Worm (Caenorhabditis elegans): ENCODE measurements around the gene R52.6.
"Not testable (repeated sequence)": the region's sequence is repeated elsewhere in the genome, so short reads cannot be mapped to it uniquely, and the experiment has no call there.

The R52.6 gene

ce11 chrII:2076467-2076866 lies 36.4 kb downstream of the R52.6 start:
- TF ChIP-seq nhr-77 (tag; optimal IDR thresholded peaks at IDR 0.05) (no peak), ama-1 (optimal IDR thresholded peaks at IDR 0.05) (no peak), blmp-1 (tag; optimal IDR thresholded peaks at IDR 0.05; ENCODE audit: insufficient read depth) (no peak), nhr-23 (tag; optimal IDR thresholded peaks at IDR 0.05) (no peak), ZK546.5 (tag; optimal IDR thresholded peaks at IDR 0.05) (no peak), unc-55 (GFP tag; optimal IDR thresholded peaks at IDR 0.05) (no peak), nhr-25 (tag; optimal IDR thresholded peaks at IDR 0.05) (no peak), skn-1 (tag; optimal IDR thresholded peaks at IDR 0.05) (no peak)

ce11 chrII:2075513-2075912 lies 37.3 kb downstream of the R52.6 start, which contains the start of gene F07E5.8:
Gene F07E5.8 (minus strand): TSS chrII:2075613.
- TF ChIP-seq gmeb-1 (tag; optimal IDR thresholded peaks at IDR 0.05) = no peak
- no peak for TF ChIP-seq blmp-1 (tag; optimal IDR thresholded peaks at IDR 0.05; ENCODE audit: insufficient read depth)
- no peak for TF ChIP-seq sma-3 (GFP tag; optimal IDR thresholded peaks at IDR 0.05)
- TF ChIP-seq ceh-82 (tag; optimal IDR thresholded peaks at IDR 0.05) = no peak
- TF ChIP-seq zag-1 (tag; optimal IDR thresholded peaks at IDR 0.05) = no peak
- no peak for TF ChIP-seq aly-2 (tag; optimal IDR thresholded peaks at IDR 0.05)
- TF ChIP-seq nhr-129 (tag; optimal IDR thresholded peaks at IDR 0.05) = no peak
- no peak for TF ChIP-seq Y55F3AM.14 (GFP tag; optimal IDR thresholded peaks at IDR 0.05)
- TF ChIP-seq nhr-23 (tag; optimal IDR thresholded peaks at IDR 0.05) = no peak
- no peak for TF ChIP-seq ama-1 (optimal IDR thresholded peaks at IDR 0.05)
- TF ChIP-seq peb-1 (tag; optimal IDR thresholded peaks at IDR 0.05) = no peak
- TF ChIP-seq lsy-2 (tag; optimal IDR thresholded peaks at IDR 0.05) = no peak
- no peak for TF ChIP-seq crh-2 (tag; optimal IDR thresholded peaks at IDR 0.05)

ce11 chrII:2071429-2071828 lies 41.4 kb downstream of the R52.6 start, which contains the start of gene F07E5.7:
Gene F07E5.7 (minus strand): TSS chrII:2071529.
- no peak for TF ChIP-seq lsy-2 (tag; optimal IDR thresholded peaks at IDR 0.05)
- no peak for TF ChIP-seq ZK546.5 (tag; optimal IDR thresholded peaks at IDR 0.05)
- no peak for TF ChIP-seq zag-1 (tag; optimal IDR thresholded peaks at IDR 0.05)
- no peak for TF ChIP-seq nhr-11 (tag; optimal IDR thresholded peaks at IDR 0.05)
- no peak for TF ChIP-seq nhr-237 (tag; optimal IDR thresholded peaks at IDR 0.05)
- TF ChIP-seq fos-1 (tag; optimal IDR thresholded peaks at IDR 0.05) = no peak
- TF ChIP-seq unc-62 (GFP tag; optimal IDR thresholded peaks at IDR 0.05) = no peak
- no peak for TF ChIP-seq nhr-25 (tag; optimal IDR thresholded peaks at IDR 0.05)
- TF ChIP-seq unc-55 (GFP tag; optimal IDR thresholded peaks at IDR 0.05) = no peak
- no peak for TF ChIP-seq sma-3 (GFP tag; optimal IDR thresholded peaks at IDR 0.05)
- no peak for TF ChIP-seq snpc-4 (tag; optimal IDR thresholded peaks at IDR 0.05)
- TF ChIP-seq lin-13 (GFP tag; optimal IDR thresholded peaks at IDR 0.05) = no peak
- no peak for TF ChIP-seq nhr-12 (tag; optimal IDR thresholded peaks at IDR 0.05)
- TF ChIP-seq skn-1 (tag; optimal IDR thresholded peaks at IDR 0.05) = no peak
- TF ChIP-seq aly-2 (tag; optimal IDR thresholded peaks at IDR 0.05) = no peak
- no peak for TF ChIP-seq blmp-1 (tag; optimal IDR thresholded peaks at IDR 0.05; ENCODE audit: insufficient read depth)
- no peak for TF ChIP-seq ztf-4 (tag; optimal IDR thresholded peaks at IDR 0.05)
- TF ChIP-seq Y55F3AM.14 (GFP tag; optimal IDR thresholded peaks at IDR 0.05) = no peak

ce11 chrII:2067451-2068021 lies 45.3 kb downstream of the R52.6 start, which contains the start of gene F07E5.12:
Gene F07E5.12 (plus strand): TSS chrII:2067971.
- not testable (repeated sequence) for TF ChIP-seq ceh-16, lsy-2, mab-5 (tag; optimal IDR thresholded peaks at IDR 0.05)

- TF ChIP-seq ama-1 (optimal IDR thresholded peaks at IDR 0.05) (no peak), sma-3 (GFP tag; optimal IDR thresholded peaks at IDR 0.05) (no peak), ZK546.5 (tag; optimal IDR thresholded peaks at IDR 0.05) (no peak), mbf-1 (tag; optimal IDR thresholded peaks at IDR 0.05) (no peak), ztf-1 (GFP tag; conservative IDR thresholded peaks at IDR 0.05) (no peak)
Observed at ce11 chrII:2064497-2064896, 48.4 kb downstream of the R52.6 start, which contains the start of gene fbxb-6. Gene fbxb-6 (plus strand): TSS chrII:2064797.

ce11 chrII:2063989-2064388 lies 48.9 kb downstream of the R52.6 start, which contains the start of gene F07E5.13:
Gene F07E5.13 (minus strand): TSS chrII:2064089.
- TF ChIP-seq gmeb-1 (tag; optimal IDR thresholded peaks at IDR 0.05) (no peak), ZK546.5 (tag; optimal IDR thresholded peaks at IDR 0.05) (no peak), R02D3.7 (tag; optimal IDR thresholded peaks at IDR 0.05) (no peak), sma-9 (GFP tag; optimal IDR thresholded peaks at IDR 0.05) (no peak), sma-9 (tag; optimal IDR thresholded peaks at IDR 0.05) (no peak), snpc-4 (tag; optimal IDR thresholded peaks at IDR 0.05) (no peak), nhr-12 (tag; optimal IDR thresholded peaks at IDR 0.05) (no peak), nhr-10 (tag; optimal IDR thresholded peaks at IDR 0.05) (no peak), elt-3 (tag; optimal IDR thresholded peaks at IDR 0.05) (no peak)

Data from whole organism, L2 larva.